Worm (Caenorhabditis elegans) whole organism, L4/young adult: Measurements from ENCODE around the gene ZC239.22.

ENCODE experiments used
- W03F9.2 ChIP-seq: fragments of 150-350 bp; optimal IDR thresholded peaks from 2 replicates; lab custom pipeline; 2014; ENCODE audit warnings: missing biosample characterization, missing genetic modification characterization
- dao-5 ChIP-seq: sonication (generic microtip); optimal IDR thresholded peaks from 2 replicates; lab custom pipeline; 2016; ENCODE audit warnings: missing genotype, missing genetic modification characterization, moderate library complexity, missing compliant biosample characterization
- him-1 ChIP-seq: sonication (generic microtip); optimal IDR thresholded peaks from 2 replicates; lab custom pipeline; 2016; ENCODE audit warnings: missing genotype, missing genetic modification reagents, missing genetic modification characterization, missing compliant biosample characterization

DNA sequence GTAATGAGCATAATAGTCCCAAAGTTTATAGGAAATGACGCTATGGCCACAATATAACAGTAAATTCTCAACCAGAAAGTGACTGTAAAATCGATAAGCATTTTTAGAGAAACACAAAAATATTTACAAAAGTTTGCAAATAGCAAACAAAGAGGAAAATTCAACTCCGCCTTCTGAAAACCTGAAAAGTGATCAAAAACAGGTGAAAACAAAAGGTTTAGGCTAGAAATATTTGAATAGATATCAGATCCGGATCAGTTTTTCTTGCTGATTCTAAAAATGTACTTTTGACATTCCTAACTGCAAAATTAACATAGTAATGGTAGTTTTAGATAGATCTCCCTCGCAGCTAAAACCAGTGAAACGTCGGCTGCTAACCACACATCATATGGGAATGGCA lies 21.6 kb downstream of the ZC239.22 start, which contains the start of gene sri-51:
- TF ChIP-seq W03F9.2 (tag; lab: Kevin White, UChicago) (no peak), him-1 (no peak), dao-5 (no peak)
